Worm (Caenorhabditis elegans): ENCODE measurements around the gene T28F3.5.

DNA sequence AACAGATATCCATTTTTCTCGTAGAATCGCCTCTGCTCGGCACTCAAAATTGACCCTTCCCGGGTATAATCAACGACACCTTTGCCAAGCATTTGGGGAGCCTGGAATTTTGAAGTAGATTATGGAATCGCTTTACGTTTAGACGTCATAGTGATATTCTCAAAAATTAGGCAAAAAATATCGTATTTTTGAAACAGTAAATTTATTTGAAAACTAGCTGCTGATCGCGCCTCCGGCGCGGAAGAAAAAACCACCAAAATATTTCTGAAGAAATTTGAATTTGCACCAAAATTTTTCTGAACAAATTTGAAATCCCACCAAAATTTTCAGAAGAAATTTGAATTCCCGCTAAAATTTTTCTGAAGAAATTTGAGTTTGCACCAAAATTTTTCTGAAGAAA is 32.2 kb upstream of the T28F3.5 start, which contains the start of gene ZK550.6:
- no peak for TF ChIP-seq lin-1 (GFP tag; IDR thresholded peaks at IDR 0.05)
- peak in 1 of 2 experiments; percentile 18 for TF ChIP-seq unc-62 (GFP tag; optimal IDR thresholded peaks at IDR 0.05 in 1 of 2)
- no peak for TF ChIP-seq unc-62 (tag; optimal IDR thresholded peaks at IDR 0.05)
- TF ChIP-seq ctbp-1 (GFP tag; IDR thresholded peaks at IDR 0.05) = no peak
- TF ChIP-seq snpc-4 (tag; optimal IDR thresholded peaks at IDR 0.05) = no peak
- no peak for TF ChIP-seq nhr-76 (tag; optimal IDR thresholded peaks at IDR 0.05)
- TF ChIP-seq fos-1 (tag; optimal IDR thresholded peaks at IDR 0.05) = no peak
- TF ChIP-seq nhr-102 (tag; optimal IDR thresholded peaks at IDR 0.05) = no peak
- no peak for TF ChIP-seq dmd-8 (GFP tag; IDR thresholded peaks at IDR 0.05)
- TF ChIP-seq F49E8.2 (tag; optimal IDR thresholded peaks at IDR 0.05; ENCODE audit: borderline replicate concordance) = no peak
- no peak for TF ChIP-seq hlh-30 (tag; optimal IDR thresholded peaks at IDR 0.05; ENCODE audit: insufficient read depth)
